Fruit fly (Drosophila melanogaster) whole organism, embryonic: ENCODE measurements around the gene CG44355.

Experiments used
- CG10543 ChIP-seq: fragments of 200-800 bp; sonication (Bioruptor generic); optimal IDR thresholded peaks from 3 replicates; lab custom pipeline; 2017; ENCODE audit warnings: missing biosample characterization, mild to moderate bottlenecking, missing genetic modification characterization, moderate library complexity
- CG12299 ChIP-seq: fragments of 200-800 bp; sonication (Bioruptor generic); optimal IDR thresholded peaks from 2 replicates; lab custom pipeline; 2018; ENCODE audit warnings: missing biosample characterization, mild to moderate bottlenecking, missing genetic modification characterization
- CG13624 ChIP-seq: fragments of 200-800 bp; sonication (Bioruptor generic); optimal IDR thresholded peaks from 2 replicates; lab custom pipeline; 2016; ENCODE audit warnings: missing biosample characterization, missing genetic modification characterization
- CG16815 ChIP-seq: fragments of 200-800 bp; sonication (Bioruptor generic); optimal IDR thresholded peaks from 3 replicates; lab custom pipeline; 2017; ENCODE audit warnings: missing biosample characterization, mild to moderate bottlenecking, missing genetic modification characterization
- CG17359 ChIP-seq: fragments of 200-800 bp; sonication (Bioruptor generic); optimal IDR thresholded peaks from 3 replicates; lab custom pipeline; 2018; ENCODE audit warnings: missing biosample characterization, mild to moderate bottlenecking, missing genetic modification characterization, moderate library complexity
- CG17612 ChIP-seq: fragments of 200-800 bp; sonication (Bioruptor generic); IDR thresholded peaks from 2 replicates; pipeline ENCODE4 v1.3.6; 2022; ENCODE audit warnings: missing biosample characterization, missing genetic modification characterization
- CG18764 ChIP-seq: fragments of 200-800 bp; sonication (Bioruptor generic); optimal IDR thresholded peaks from 3 replicates; lab custom pipeline; 2016; ENCODE audit warnings: missing biosample characterization, missing genetic modification characterization
- CG2116 ChIP-seq: fragments of 200-800 bp; sonication (Bioruptor generic); optimal IDR thresholded peaks from 3 replicates; lab custom pipeline; 2018; ENCODE audit warnings: missing biosample characterization, mild to moderate bottlenecking, missing genetic modification characterization
- CG33557 ChIP-seq: fragments of 200-800 bp; sonication (Bioruptor generic); optimal IDR thresholded peaks from 2 replicates; lab custom pipeline; 2019; ENCODE audit warnings: missing biosample characterization, mild to moderate bottlenecking, missing genetic modification characterization, moderate library complexity
- CG5245 ChIP-seq: fragments of 200-800 bp; sonication (Bioruptor generic); optimal IDR thresholded peaks from 3 replicates; lab custom pipeline; 2016; ENCODE audit warnings: missing biosample characterization, missing genetic modification characterization
- CG8089 ChIP-seq: fragments of 200-800 bp; sonication (Bioruptor generic); optimal IDR thresholded peaks from 3 replicates; lab custom pipeline; 2016; ENCODE audit warnings: missing biosample characterization, missing genetic modification characterization
- CG8924 ChIP-seq: fragments of 200-800 bp; optimal IDR thresholded peaks from 3 replicates; lab custom pipeline; 2019; ENCODE audit warnings: missing biosample characterization, mild to moderate bottlenecking, missing genetic modification characterization, moderate library complexity
- CHES-1-like ChIP-seq: fragments of 200-800 bp; sonication (Bioruptor generic); optimal IDR thresholded peaks from 2 replicates; lab custom pipeline; 2016; ENCODE audit warnings: missing biosample characterization, missing genetic modification characterization
- CkIIα-i1 ChIP-seq: fragments of 200-800 bp; sonication (Bioruptor generic); IDR thresholded peaks from 2 replicates; pipeline ENCODE4 v1.3.6; 2022; ENCODE audit warnings: missing biosample characterization, missing genetic modification characterization
- CrebB ChIP-seq: fragments of 200-800 bp; sonication (Bioruptor generic); optimal IDR thresholded peaks from 3 replicates; lab custom pipeline; 2018; ENCODE audit warnings: missing biosample characterization, mild to moderate bottlenecking, missing genetic modification characterization
- D ChIP-seq, 2 experiments: fragments of 200-800 bp in 1 of 2; fragments of >200 bp in 1 of 2; sonication (Bioruptor generic) in 1 of 2; optimal IDR thresholded peaks; 2 replicates in 1 of 2; 3 replicates in 1 of 2; lab custom pipeline; 2017; ENCODE audit warnings: mild to moderate bottlenecking in 1 of 2, missing biosample characterization in 1 of 2, missing genetic modification characterization in 1 of 2, missing genetic modification reagents in 1 of 2
- Dll ChIP-seq: fragments of 200-800 bp; sonication (Bioruptor generic); IDR thresholded peaks from 4 replicates; pipeline ENCODE4 v1.3.6; 2022; ENCODE audit warnings: missing biosample characterization, missing genetic modification characterization; ENCODE audit not compliant: partially characterized antibody
- Fer3 ChIP-seq: fragments of 200-800 bp; sonication (Bioruptor generic); optimal IDR thresholded peaks from 2 replicates; lab custom pipeline; 2018; ENCODE audit warnings: missing biosample characterization, mild to moderate bottlenecking, missing genetic modification characterization, moderate library complexity
- HLH4C ChIP-seq: fragments of 200-800 bp; sonication (Bioruptor generic); IDR thresholded peaks from 3 replicates; pipeline ENCODE4 v1.3.6; 2022; ENCODE audit warnings: missing biosample characterization, missing genetic modification characterization; ENCODE audit not compliant: partially characterized antibody
- HLH54F ChIP-seq: fragments of 200-800 bp; sonication (Bioruptor generic); optimal IDR thresholded peaks from 3 replicates; lab custom pipeline; 2016; ENCODE audit warnings: missing biosample characterization, missing genetic modification characterization
- Hey ChIP-seq: fragments of 200-800 bp; sonication (Bioruptor generic); optimal IDR thresholded peaks from 3 replicates; lab custom pipeline; 2018; ENCODE audit warnings: missing biosample characterization, mild to moderate bottlenecking, missing genetic modification characterization
- Hr39 ChIP-seq: fragments of >200 bp; optimal IDR thresholded peaks from 2 replicates; lab custom pipeline; 2017
- Kr ChIP-seq: fragments of 200-800 bp; sonication (Bioruptor generic); optimal IDR thresholded peaks from 2 replicates; lab custom pipeline; 2017; ENCODE audit warnings: missing biosample characterization, mild to moderate bottlenecking, missing genetic modification characterization
- Mrtf ChIP-seq: fragments of 200-800 bp; sonication (Bioruptor generic); IDR thresholded peaks from 3 replicates; pipeline ENCODE4 v1.3.6; 2022; ENCODE audit warnings: missing biosample characterization, missing genetic modification characterization
- NC2β ChIP-seq: fragments of 200-800 bp; sonication (Bioruptor generic); optimal IDR thresholded peaks from 2 replicates; lab custom pipeline; 2016; ENCODE audit warnings: missing biosample characterization, missing genetic modification characterization
- Neu2 ChIP-seq: fragments of 200-800 bp; sonication (Bioruptor generic); optimal IDR thresholded peaks from 3 replicates; lab custom pipeline; 2016; ENCODE audit warnings: missing biosample characterization, missing genetic modification characterization, borderline replicate concordance
- Nf-YC ChIP-seq: fragments of 200-800 bp; optimal IDR thresholded peaks from 3 replicates; lab custom pipeline; 2019; ENCODE audit warnings: missing biosample characterization, mild to moderate bottlenecking, missing genetic modification characterization, moderate library complexity
- Opbp ChIP-seq: fragments of 200-800 bp; sonication (Bioruptor generic); IDR thresholded peaks from 3 replicates; pipeline ENCODE4 v1.3.6; 2022; ENCODE audit warnings: missing biosample characterization, missing genetic modification characterization; ENCODE audit not compliant: partially characterized antibody
- Ptx1 ChIP-seq: fragments of 200-800 bp; sonication (Bioruptor generic); IDR thresholded peaks from 2 replicates; pipeline ENCODE4 v1.3.6; 2022; ENCODE audit warnings: missing biosample characterization, missing genetic modification characterization
- Usf ChIP-seq: fragments of 200-800 bp; sonication (Bioruptor generic); optimal IDR thresholded peaks from 2 replicates; lab custom pipeline; 2017; ENCODE audit warnings: missing genotype, missing biosample characterization, missing genetic modification characterization
- Vsx1 ChIP-seq: fragments of 200-800 bp; sonication (Bioruptor generic); optimal IDR thresholded peaks from 2 replicates; lab custom pipeline; 2017; ENCODE audit warnings: missing biosample characterization, mild to moderate bottlenecking, missing genetic modification characterization, missing genetic modification reagents
- al ChIP-seq: fragments of 200-800 bp; sonication (Bioruptor generic); IDR thresholded peaks from 2 replicates; pipeline ENCODE4 v1.3.6; 2022; ENCODE audit warnings: missing biosample characterization, missing genetic modification characterization
- ap ChIP-seq: fragments of 200-800 bp; sonication (Bioruptor generic); IDR thresholded peaks from 2 replicates; pipeline ENCODE4 v1.3.6; 2022; ENCODE audit warnings: missing biosample characterization, missing genetic modification characterization
- bab2 ChIP-seq: fragments of 200-800 bp; sonication (Bioruptor generic); optimal IDR thresholded peaks from 2 replicates; lab custom pipeline; 2016; ENCODE audit warnings: missing biosample characterization, missing genetic modification characterization
- cad ChIP-seq: fragments of >200 bp; optimal IDR thresholded peaks from 2 replicates; lab custom pipeline; 2017; ENCODE audit warnings: missing biosample characterization, missing genetic modification characterization
- cwo ChIP-seq: fragments of 200-800 bp; sonication (Bioruptor generic); optimal IDR thresholded peaks from 3 replicates; lab custom pipeline; 2017; ENCODE audit warnings: missing biosample characterization, missing genetic modification characterization, mild to moderate bottlenecking, moderate library complexity, missing genetic modification reagents
- gcm2 ChIP-seq: fragments of 200-800 bp; sonication (Bioruptor generic); optimal IDR thresholded peaks from 2 replicates; lab custom pipeline; 2016; ENCODE audit warnings: missing biosample characterization, missing genetic modification characterization
- her ChIP-seq: fragments of 200-800 bp; sonication (Bioruptor generic); optimal IDR thresholded peaks from 2 replicates; lab custom pipeline; 2016; ENCODE audit warnings: missing biosample characterization, missing genetic modification characterization
- kah ChIP-seq: fragments of 200-800 bp; sonication (Bioruptor generic); optimal IDR thresholded peaks from 2 replicates; lab custom pipeline; 2018; ENCODE audit warnings: missing biosample characterization, mild to moderate bottlenecking, missing genetic modification characterization
- ken ChIP-seq: fragments of 200-800 bp; sonication (Bioruptor generic); IDR thresholded peaks from 3 replicates; pipeline ENCODE4 v1.3.6; 2022; ENCODE audit warnings: missing biosample characterization, missing genetic modification characterization
- mam ChIP-seq: fragments of 200-800 bp; sonication (Bioruptor generic); optimal IDR thresholded peaks from 3 replicates; lab custom pipeline; 2016; ENCODE audit warnings: missing biosample characterization, missing genetic modification characterization
- p53 ChIP-seq: fragments of 200-800 bp; sonication (Bioruptor generic); optimal IDR thresholded peaks from 2 replicates; lab custom pipeline; 2016; ENCODE audit warnings: missing biosample characterization, missing genetic modification characterization
- pzg ChIP-seq: fragments of 200-800 bp; sonication (Bioruptor generic); optimal IDR thresholded peaks from 3 replicates; lab custom pipeline; 2018; ENCODE audit warnings: missing biosample characterization, mild to moderate bottlenecking, missing genetic modification characterization, moderate library complexity
- repo ChIP-seq: fragments of 200-800 bp; sonication (Bioruptor generic); optimal IDR thresholded peaks from 2 replicates; lab custom pipeline; 2016; ENCODE audit warnings: missing biosample characterization, missing genetic modification characterization
- run ChIP-seq: fragments of 200-800 bp; sonication (Bioruptor generic); optimal IDR thresholded peaks from 3 replicates; lab custom pipeline; 2018; ENCODE audit warnings: missing biosample characterization, mild to moderate bottlenecking, missing genetic modification characterization
- sisA ChIP-seq: fragments of 200-800 bp; sonication (Bioruptor generic); IDR thresholded peaks from 2 replicates; pipeline ENCODE4 v1.3.6; 2022; ENCODE audit warnings: missing biosample characterization, missing genetic modification characterization
- slp2 ChIP-seq: fragments of 200-800 bp; sonication (Bioruptor generic); optimal IDR thresholded peaks from 2 replicates; lab custom pipeline; 2016; ENCODE audit warnings: missing biosample characterization, missing genetic modification characterization
- tin ChIP-seq: fragments of 200-800 bp; sonication (Bioruptor generic); optimal IDR thresholded peaks from 3 replicates; lab custom pipeline; 2016; ENCODE audit warnings: missing biosample characterization, missing genetic modification characterization
- toy ChIP-seq: fragments of 200-800 bp; sonication (Bioruptor generic); IDR thresholded peaks from 2 replicates; pipeline ENCODE4 v1.3.6; 2022; ENCODE audit warnings: missing biosample characterization, missing genetic modification characterization
- wek ChIP-seq: fragments of 200-800 bp; sonication (Bioruptor generic); optimal IDR thresholded peaks from 3 replicates; lab custom pipeline; 2018; ENCODE audit warnings: missing biosample characterization, mild to moderate bottlenecking, missing genetic modification characterization, moderate library complexity

CG44355 gene

DNA sequence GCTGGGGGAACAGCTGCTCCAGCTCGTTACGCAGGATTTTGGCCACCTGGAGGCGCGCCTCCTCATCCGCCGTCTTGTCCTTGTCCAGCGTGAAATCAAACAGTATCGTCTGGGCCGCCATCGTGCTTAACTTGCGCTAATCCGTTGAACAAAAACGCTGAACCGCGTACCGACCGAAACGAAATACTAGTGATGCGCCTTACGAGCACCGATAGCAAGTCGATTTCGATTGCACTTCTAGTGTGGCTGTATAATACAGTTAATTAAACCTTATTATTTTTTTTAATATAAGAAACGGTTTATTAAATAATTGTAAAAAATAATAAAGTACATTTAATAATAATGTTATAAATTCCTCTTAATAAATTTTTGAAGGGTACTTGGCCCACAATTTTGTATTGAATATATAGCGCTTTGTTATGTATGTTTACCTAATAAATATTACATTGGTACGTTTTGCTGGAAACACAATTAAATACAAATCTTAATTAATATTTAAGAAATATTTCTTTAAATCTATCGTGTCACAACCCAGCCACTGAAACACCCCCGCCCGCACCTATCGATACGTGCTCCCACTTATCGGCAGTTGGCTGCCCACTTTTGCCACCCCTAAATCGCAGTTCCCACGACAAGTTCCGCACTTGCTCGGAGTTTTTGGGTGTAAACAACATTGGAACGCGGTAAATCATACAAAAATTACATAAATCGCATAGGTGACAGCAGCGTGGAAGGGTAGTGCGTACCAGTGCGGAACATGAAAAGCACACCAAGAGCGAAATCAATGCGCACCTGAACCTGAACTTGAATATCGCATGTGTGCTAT, 33.3 kb upstream of the CG44355 start, which contains the start of the genes Sms and INPP5E (continued):
- no peak for TF ChIP-seq CG12299
- TF ChIP-seq al (GFP tag; lab: Robert Waterston, UW), result peak; percentile 60
- TF ChIP-seq CG17359 (tag; lab: Kevin White, UChicago), result peak; percentile 55
- TF ChIP-seq CG10543 (GFP tag; lab: Kevin White, UChicago), result peak; percentile 64
- no peak for TF ChIP-seq Hr39 (lab: Kevin White, UChicago)
- TF ChIP-seq Usf (GFP tag; lab: Kevin White, UChicago), result peak; percentile 17
- no peak for TF ChIP-seq NC2β (GFP tag; lab: Kevin White, UChicago)
- TF ChIP-seq cwo (GFP tag; lab: Kevin White, UChicago), result no peak
- TF ChIP-seq CG33557 (GFP tag; lab: Kevin White, UChicago), result peak; percentile 56
- no peak for TF ChIP-seq CrebB (tag; lab: Kevin White, UChicago)
- no peak for TF ChIP-seq CkIIα-i1 (GFP tag; lab: Robert Waterston, UW)
- peak; percentile 21 for TF ChIP-seq Fer3 (tag; lab: Kevin White, UChicago)
- no peak for TF ChIP-seq Kr (GFP tag; lab: Kevin White, UChicago)
- no peak for TF ChIP-seq CG17612
- peak; percentile 61 for TF ChIP-seq Nf-YC (tag; lab: Kevin White, UChicago)
- TF ChIP-seq her, result no peak
- no peak for TF ChIP-seq Neu2 (GFP tag; lab: Kevin White, UChicago)
- TF ChIP-seq slp2 (GFP tag; lab: Kevin White, UChicago), result no peak
- peak; percentile 16 for TF ChIP-seq CHES-1-like (GFP tag; lab: Kevin White, UChicago)
- no peak for TF ChIP-seq p53
- TF ChIP-seq CG16815 (GFP tag; lab: Kevin White, UChicago), result peak; percentile 54
- TF ChIP-seq ken (GFP tag; lab: Robert Waterston, UW), result peak; percentile 49; the same call in 1 of the 3 replicates
- TF ChIP-seq sisA (GFP tag; lab: Robert Waterston, UW), result peak; percentile 44
- peak; percentile 55 for TF ChIP-seq Ptx1 (GFP tag; lab: Robert Waterston, UW)
- TF ChIP-seq kah (GFP tag; lab: Kevin White, UChicago), result no peak
- TF ChIP-seq CG8924 (tag; lab: Kevin White, UChicago), result peak; percentile 75
- no peak for TF ChIP-seq toy
- TF ChIP-seq ap (GFP tag; lab: Robert Waterston, UW), result no peak
- peak; percentile 80 for TF ChIP-seq HLH4C (GFP tag; lab: Robert Waterston, UW)
- no peak for TF ChIP-seq bab2
- TF ChIP-seq tin (GFP tag; lab: Kevin White, UChicago), result peak; percentile 60
- no peak for TF ChIP-seq CG18764 (GFP tag; lab: Kevin White, UChicago)
- TF ChIP-seq gcm2 (GFP tag; lab: Kevin White, UChicago), result no peak
- TF ChIP-seq mam (GFP tag; lab: Kevin White, UChicago), result no peak
- no peak for TF ChIP-seq Mrtf (GFP tag; lab: Robert Waterston, UW)
- TF ChIP-seq CG5245, result no peak
- TF ChIP-seq CG13624 (GFP tag; lab: Kevin White, UChicago), result no peak
- no peak for TF ChIP-seq repo (GFP tag; lab: Kevin White, UChicago)
- TF ChIP-seq Opbp, result peak; percentile 86
- no peak for TF ChIP-seq Vsx1 (GFP tag; lab: Kevin White, UChicago)
- TF ChIP-seq wek (GFP tag; lab: Kevin White, UChicago), result no peak
- peak; percentile 44 for TF ChIP-seq HLH54F
- no peak for TF ChIP-seq Hey (tag; lab: Kevin White, UChicago)
- peak; percentile 75 for TF ChIP-seq CG2116 (GFP tag; lab: Kevin White, UChicago)
- TF ChIP-seq cad (GFP tag; lab: Kevin White, UChicago), result no peak
- no peak for TF ChIP-seq CG8089 (GFP tag; lab: Kevin White, UChicago)
- TF ChIP-seq D (optimal IDR thresholded peaks at IDR 0.05; lab: Kevin White, UChicago), result no peak
- no peak for TF ChIP-seq D (GFP tag; optimal IDR thresholded peaks at IDR 0.05; lab: Kevin White, UChicago)
- TF ChIP-seq Dll (GFP tag; lab: Robert Waterston, UW), result peak; percentile 89
- peak; percentile 31 for TF ChIP-seq pzg (GFP tag; lab: Kevin White, UChicago)
- TF ChIP-seq run (tag; lab: Kevin White, UChicago), result no peak
